Worm (Caenorhabditis elegans) whole organism, L4 larva: ENCODE measurements around the gene K09A9.6.

Source experiments
- F49E8.2 ChIP-seq: sonication (generic microtip); optimal IDR thresholded peaks from 2 replicates; lab custom pipeline; 2016; ENCODE audit warnings: missing compliant biosample characterization, mild to moderate bottlenecking, missing genetic modification characterization, borderline replicate concordance
- T20F7.1 ChIP-seq: fragments of 200-800 bp; sonication (Bioruptor generic); optimal IDR thresholded peaks from 2 replicates; lab custom pipeline; 2018; ENCODE audit warnings: mild to moderate bottlenecking, missing genetic modification characterization, missing compliant biosample characterization
- Y5F2A.4 ChIP-seq: fragments of 200-800 bp; sonication (Bioruptor generic); optimal IDR thresholded peaks from 2 replicates; lab custom pipeline; 2018; ENCODE audit warnings: mild to moderate bottlenecking, missing genetic modification characterization, missing compliant biosample characterization
- aly-2 ChIP-seq: sonication (generic microtip); optimal IDR thresholded peaks from 2 replicates; lab custom pipeline; 2018; ENCODE audit warnings: missing biosample characterization, missing genetic modification characterization
- arid-1 ChIP-seq: fragments of 200-800 bp; sonication (Bioruptor generic); conservative IDR thresholded peaks from 2 replicates; pipeline ENCODE4 v1.3.6; 2022; ENCODE audit warnings: missing genetic modification reagents, missing genetic modification characterization, missing compliant biosample characterization
- cey-2 ChIP-seq: sonication (generic microtip); optimal IDR thresholded peaks from 3 replicates; lab custom pipeline; 2017; ENCODE audit warnings: missing genetic modification characterization, mild to moderate bottlenecking, missing compliant biosample characterization, antibody characterized with exemption, borderline replicate concordance; ENCODE audit not compliant: insufficient read depth
- lin-1 ChIP-seq: fragments of 200-800 bp; sonication (Bioruptor generic); IDR thresholded peaks from 2 replicates; pipeline ENCODE4 v1.3.6; 2022; ENCODE audit warnings: missing genetic modification reagents, missing genetic modification characterization, missing compliant biosample characterization
- lir-3 ChIP-seq: sonication (generic microtip); optimal IDR thresholded peaks from 2 replicates; lab custom pipeline; 2016; ENCODE audit warnings: mild to moderate bottlenecking, missing genetic modification characterization, missing compliant biosample characterization
- mdl-1 ChIP-seq, 2 experiments: fragments of 150-350 bp in 1 of 2; sonication (generic microtip) in 1 of 2; optimal IDR thresholded peaks; 2 replicates each; lab custom pipeline; 2014 to 2017; ENCODE audit warnings: missing biosample characterization in 2 of 2, missing genetic modification characterization in 2 of 2
- nhr-10 ChIP-seq: fragments of 150-350 bp; optimal IDR thresholded peaks from 2 replicates; lab custom pipeline; 2014; ENCODE audit warnings: missing biosample characterization, missing genetic modification characterization
- nhr-6 ChIP-seq: fragments of 150-350 bp; optimal IDR thresholded peaks from 2 replicates; lab custom pipeline; 2014; ENCODE audit warnings: missing biosample characterization, missing genetic modification characterization
- pqm-1 ChIP-seq: sonication (generic microtip); optimal IDR thresholded peaks from 2 replicates; lab custom pipeline; 2017; ENCODE audit warnings: missing biosample characterization, missing genetic modification characterization
- unc-130 ChIP-seq: sonication (generic microtip); optimal IDR thresholded peaks from 2 replicates; lab custom pipeline; 2016; ENCODE audit warnings: missing genetic modification reagents, missing genetic modification characterization, missing compliant biosample characterization

ce11 chrX:15544671-15545070, 32.4 kb upstream of the K09A9.6 start:
- no peak for TF ChIP-seq Y5F2A.4 (GFP tag; lab: Kevin White, UChicago)
- TF ChIP-seq arid-1 (GFP tag; lab: Robert Waterston, UW): no peak
- TF ChIP-seq nhr-10 (tag; lab: Kevin White, UChicago): no peak
- no peak for TF ChIP-seq F49E8.2
- no peak for TF ChIP-seq cey-2
- 0 out of 2 replicates have a peak, but pooled peaks have one; percentile 39 for TF ChIP-seq lin-1 (GFP tag; lab: Robert Waterston, UW)
- no peak for TF ChIP-seq T20F7.1 (GFP tag; lab: Kevin White, UChicago)
- no peak for TF ChIP-seq nhr-6 (tag; lab: Kevin White, UChicago)
- no peak for TF ChIP-seq unc-130 (GFP tag; lab: Kevin White, UChicago)
- no peak for TF ChIP-seq mdl-1 (tag; optimal IDR thresholded peaks at IDR 0.05; lab: Kevin White, UChicago)
- no peak for TF ChIP-seq aly-2 (tag; lab: Kevin White, UChicago)
- no peak for TF ChIP-seq lir-3 (tag; lab: Kevin White, UChicago)
- TF ChIP-seq pqm-1: no peak
